Fruit fly (Drosophila melanogaster): ENCODE results near the gene Nelf-E.

The Nelf-E gene

DNA sequence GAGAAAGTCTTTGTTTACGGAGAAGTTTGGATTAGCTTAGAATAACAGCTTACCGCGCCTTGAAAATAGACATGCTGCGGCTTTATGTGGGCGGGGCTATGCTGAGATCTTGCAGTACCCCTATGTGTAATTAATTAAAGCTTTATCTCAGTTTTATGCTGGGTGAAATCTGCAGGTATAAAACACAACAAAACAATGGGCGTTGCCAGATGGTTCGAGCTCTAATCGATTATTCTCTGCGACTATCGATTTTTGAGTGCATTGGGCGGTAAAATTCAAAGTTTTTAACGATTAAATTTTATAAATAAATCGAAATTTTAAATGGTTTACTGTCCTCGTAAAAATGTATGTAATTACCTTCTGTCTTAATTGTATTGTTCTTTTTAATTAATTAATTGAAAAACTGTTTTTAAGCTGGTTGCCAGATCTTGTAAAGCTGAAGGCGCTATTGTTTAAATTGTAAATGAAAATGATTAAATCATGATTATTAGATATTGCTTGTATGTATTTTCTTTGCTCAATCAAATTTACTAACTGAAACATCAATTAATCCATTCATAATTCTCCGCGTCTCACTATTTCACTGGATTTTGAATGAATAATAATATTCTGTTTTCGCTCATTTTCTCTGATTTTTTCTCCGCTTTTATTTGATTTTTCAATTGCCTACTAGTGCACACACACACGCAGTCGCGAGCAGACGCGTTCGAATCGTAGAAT is 23.2 kb upstream of the Nelf-E start, which contains the start of the genes GAPsec and Zasp66:
GAPsec (minus strand) TSS at position 200 of the 720 bp plus-strand sequence.
Zasp66 (plus strand) TSS at position 670 of the 720 bp plus-strand sequence.
- TF ChIP-seq CG8478 (optimal IDR thresholded peaks at IDR 0.05) (no peak), usp (GFP tag; optimal IDR thresholded peaks at IDR 0.05) (no peak), pan (optimal IDR thresholded peaks at IDR 0.05) (no peak), Dll (optimal IDR thresholded peaks at IDR 0.05) (no peak), EcR (GFP tag; optimal IDR thresholded peaks at IDR 0.05) (no peak), psq (optimal IDR thresholded peaks at IDR 0.05) (no peak)

- no peak for TF ChIP-seq EcR (GFP tag; optimal IDR thresholded peaks at IDR 0.05)
- TF ChIP-seq Dll (optimal IDR thresholded peaks at IDR 0.05) = no peak
- TF ChIP-seq usp (GFP tag; optimal IDR thresholded peaks at IDR 0.05) = no peak
- no peak for TF ChIP-seq psq (optimal IDR thresholded peaks at IDR 0.05)
- TF ChIP-seq CG8478 (optimal IDR thresholded peaks at IDR 0.05) = no peak
- TF ChIP-seq pan (optimal IDR thresholded peaks at IDR 0.05) = no peak
These were observed 20.8 kb upstream of the Nelf-E start for dm6 chr3L:8621465-8621864.

dm6 chr3L:8619588-8619987 is 18.9 kb upstream of the Nelf-E start, which contains the start of gene S-Lap2:
Gene S-Lap2, plus strand, starts transcription at chr3L:8619888.
- TF ChIP-seq psq (optimal IDR thresholded peaks at IDR 0.05) (no peak), Dll (optimal IDR thresholded peaks at IDR 0.05) (no peak), EcR (GFP tag; optimal IDR thresholded peaks at IDR 0.05) (no peak), CG8478 (optimal IDR thresholded peaks at IDR 0.05) (no peak), pan (optimal IDR thresholded peaks at IDR 0.05) (no peak), usp (GFP tag; optimal IDR thresholded peaks at IDR 0.05) (no peak)

dm6 chr3L:8616935-8617334 is 16.3 kb upstream of the Nelf-E start, which contains the start of gene S-Lap1:
Gene S-Lap1, plus strand, starts transcription at chr3L:8617235.
- TF ChIP-seq CG8478 (optimal IDR thresholded peaks at IDR 0.05) = no peak
- no peak for TF ChIP-seq usp (GFP tag; optimal IDR thresholded peaks at IDR 0.05)
- no peak for TF ChIP-seq Dll (optimal IDR thresholded peaks at IDR 0.05)
- no peak for TF ChIP-seq psq (optimal IDR thresholded peaks at IDR 0.05)
- no peak for TF ChIP-seq pan (optimal IDR thresholded peaks at IDR 0.05)
- no peak for TF ChIP-seq EcR (GFP tag; optimal IDR thresholded peaks at IDR 0.05)

dm6 chr3L:8607449-8607848 is 6.8 kb upstream of the Nelf-E start:
- no peak for TF ChIP-seq Dll (optimal IDR thresholded peaks at IDR 0.05)
- TF ChIP-seq CG8478 (optimal IDR thresholded peaks at IDR 0.05) = no peak
- no peak for TF ChIP-seq usp (GFP tag; optimal IDR thresholded peaks at IDR 0.05)
- no peak for TF ChIP-seq EcR (GFP tag; optimal IDR thresholded peaks at IDR 0.05)

- no peak for TF ChIP-seq EcR (GFP tag; optimal IDR thresholded peaks at IDR 0.05)
- TF ChIP-seq Dll (optimal IDR thresholded peaks at IDR 0.05) = peak; percentile 46
These were observed 3.4 kb upstream of the Nelf-E start, which contains the start of the genes CG5989 and CG6282 for dm6 chr3L:8603880-8604692. Gene CG5989, minus strand, starts transcription at chr3L:8604149. Gene CG6282, plus strand, starts transcription at chr3L:8604657.

DNA sequence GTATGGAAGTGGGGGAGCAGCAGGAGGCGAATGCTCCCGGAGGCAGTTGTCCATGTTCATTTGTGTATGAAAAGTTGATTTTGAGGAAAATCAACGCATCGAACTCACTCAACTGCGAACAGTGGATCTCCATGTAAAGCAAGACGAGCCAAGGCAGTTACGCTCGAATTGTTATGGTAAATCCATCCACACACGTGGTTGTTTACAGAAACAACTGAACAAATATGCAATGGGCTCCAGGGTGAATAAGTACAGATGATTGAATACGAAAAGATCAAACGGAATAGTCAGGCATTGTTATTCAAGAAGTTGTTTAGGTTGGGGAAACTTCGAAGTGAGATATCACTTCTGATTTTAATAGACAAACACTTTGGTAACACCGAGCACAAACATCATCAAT is 16.6 kb downstream of the Nelf-E start:
- TF ChIP-seq EcR (GFP tag; optimal IDR thresholded peaks at IDR 0.05) (no peak), psq (optimal IDR thresholded peaks at IDR 0.05) (no peak), CG8478 (optimal IDR thresholded peaks at IDR 0.05) (no peak), pan (optimal IDR thresholded peaks at IDR 0.05) (no peak), usp (GFP tag; optimal IDR thresholded peaks at IDR 0.05) (no peak), Dll (optimal IDR thresholded peaks at IDR 0.05) (no peak)

DNA sequence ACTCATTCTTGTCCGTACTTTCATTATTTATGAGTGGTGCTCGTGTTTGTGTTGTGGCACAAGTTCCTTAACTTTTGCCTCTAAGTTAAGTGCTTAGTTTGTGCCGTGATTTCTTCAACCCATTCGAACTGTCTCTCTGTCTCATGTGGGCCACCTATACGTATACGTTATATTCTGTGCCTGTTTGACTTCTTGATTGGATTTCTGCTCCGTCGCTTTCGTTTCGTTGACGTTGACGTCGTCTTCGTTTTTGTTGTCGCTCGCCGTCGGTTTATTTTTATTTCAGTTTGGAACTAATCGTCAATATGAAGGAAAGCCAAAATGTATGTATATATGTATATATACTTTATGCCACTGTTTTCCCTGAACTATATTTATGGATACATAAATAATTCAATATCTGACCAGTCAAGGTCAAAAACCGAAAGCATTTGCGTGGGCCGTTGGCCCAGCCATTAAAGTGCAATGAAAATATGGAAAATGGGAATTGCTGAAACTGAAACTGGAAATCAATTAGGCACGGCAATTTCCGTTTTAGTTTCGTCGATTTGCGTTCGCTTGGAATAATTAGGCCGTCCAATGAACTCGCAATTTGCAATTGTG is 18.5 kb downstream of the Nelf-E start:
- TF ChIP-seq pan (optimal IDR thresholded peaks at IDR 0.05) (no peak), psq (optimal IDR thresholded peaks at IDR 0.05) (no peak), Dll (optimal IDR thresholded peaks at IDR 0.05) (no peak), usp (GFP tag; optimal IDR thresholded peaks at IDR 0.05) (no peak), CG8478 (optimal IDR thresholded peaks at IDR 0.05) (no peak), EcR (GFP tag; optimal IDR thresholded peaks at IDR 0.05) (no peak)

DNA sequence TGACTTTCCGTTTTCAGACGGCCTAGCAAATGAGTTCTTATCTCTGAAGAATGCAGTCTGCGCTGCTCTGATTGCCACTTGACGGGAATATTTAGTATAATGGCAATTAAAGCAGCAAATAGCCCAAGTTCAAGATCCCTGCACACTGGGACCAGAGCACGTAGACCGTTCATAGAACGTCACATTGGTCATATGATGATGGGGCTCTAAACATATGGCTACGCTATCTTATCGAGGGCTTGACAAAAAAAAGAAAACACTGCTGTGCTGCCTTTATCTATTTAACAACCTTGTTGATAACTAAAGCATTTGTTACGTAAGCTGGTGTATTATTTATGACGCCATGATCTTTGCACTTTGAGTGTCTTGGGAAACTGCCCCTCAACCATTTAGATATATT is 19.9 kb downstream of the Nelf-E start:
- TF ChIP-seq EcR (GFP tag; optimal IDR thresholded peaks at IDR 0.05) (no peak), psq (optimal IDR thresholded peaks at IDR 0.05) (no peak), CG8478 (optimal IDR thresholded peaks at IDR 0.05) (no peak), usp (GFP tag; optimal IDR thresholded peaks at IDR 0.05) (no peak), Dll (optimal IDR thresholded peaks at IDR 0.05) (no peak), pan (optimal IDR thresholded peaks at IDR 0.05) (no peak)

- TF ChIP-seq pan (optimal IDR thresholded peaks at IDR 0.05) (no peak), usp (GFP tag; optimal IDR thresholded peaks at IDR 0.05) (no peak), Dll (optimal IDR thresholded peaks at IDR 0.05) (no peak), psq (optimal IDR thresholded peaks at IDR 0.05) (no peak), CG8478 (optimal IDR thresholded peaks at IDR 0.05) (no peak), EcR (GFP tag; optimal IDR thresholded peaks at IDR 0.05) (no peak)
These were observed 21.2 kb downstream of the Nelf-E start for dm6 chr3L:8579513-8579912.

- TF ChIP-seq CG8478 (optimal IDR thresholded peaks at IDR 0.05) (no peak), Dll (optimal IDR thresholded peaks at IDR 0.05) (no peak), psq (optimal IDR thresholded peaks at IDR 0.05) (no peak)
These were observed 22.2 kb downstream of the Nelf-E start for dm6 chr3L:8578470-8578869.
